Worm (Caenorhabditis elegans): ENCODE measurements around the gene dpl-1.

- TF ChIP-seq K02D7.2 (tag; optimal IDR thresholded peaks at IDR 0.05) = no peak
- TF ChIP-seq nhr-11 (tag; optimal IDR thresholded peaks at IDR 0.05) = no peak
- TF ChIP-seq hlh-8 (tag; optimal IDR thresholded peaks at IDR 0.05) = no peak
- no peak for TF ChIP-seq ama-1 (optimal IDR thresholded peaks at IDR 0.05)
- TF ChIP-seq pag-3 (tag; optimal IDR thresholded peaks at IDR 0.05; ENCODE audit: borderline replicate concordance) = no peak
- TF ChIP-seq ztf-16 (tag; optimal IDR thresholded peaks at IDR 0.05) = no peak
- no peak for TF ChIP-seq zip-5 (tag; optimal IDR thresholded peaks at IDR 0.05)
- TF ChIP-seq elt-4 (tag; optimal IDR thresholded peaks at IDR 0.05) = no peak
- no peak for TF ChIP-seq rnt-1 (tag; optimal IDR thresholded peaks at IDR 0.05)
- no peak for TF ChIP-seq unc-42 (tag; optimal IDR thresholded peaks at IDR 0.05)
- TF ChIP-seq T23F11.4 (GFP tag; optimal IDR thresholded peaks at IDR 0.05) = no peak
- TF ChIP-seq ets-4 (tag; optimal IDR thresholded peaks at IDR 0.05) = no peak
Observed at ce11 chrII:9167730-9168129, 2.0 kb upstream of the dpl-1 start, which contains the start of gene T23G7.3.

All from whole organism, late embryonic.